Fruit fly (Drosophila melanogaster) whole organism, embryonic: Measurements from ENCODE around the gene ND-MNLL.
A peak's percentile ranks its signal among the peaks of the same experiment; 100 is the strongest.

Experiments used
- Asciz ChIP-seq: fragments of 200-800 bp; sonication (Bioruptor generic); optimal IDR thresholded peaks from 2 replicates; lab custom pipeline; 2017; ENCODE audit warnings: missing biosample characterization, mild to moderate bottlenecking, missing genetic modification characterization, missing genetic modification reagents
- CG10321 ChIP-seq: fragments of 200-800 bp; sonication (Bioruptor generic); IDR thresholded peaks from 2 replicates; pipeline ENCODE4 v1.3.6; 2022; ENCODE audit warnings: missing biosample characterization, missing genetic modification characterization
- CG10979 ChIP-seq: fragments of 200-800 bp; sonication (Bioruptor generic); optimal IDR thresholded peaks from 2 replicates; lab custom pipeline; 2018; ENCODE audit warnings: missing biosample characterization, mild to moderate bottlenecking, missing genetic modification characterization, moderate library complexity
- CG12942 ChIP-seq: fragments of 200-800 bp; sonication (Bioruptor generic); optimal IDR thresholded peaks from 3 replicates; lab custom pipeline; 2016; ENCODE audit warnings: missing biosample characterization, missing genetic modification characterization
- CG14667 ChIP-seq: fragments of 200-800 bp; sonication (Bioruptor generic); IDR thresholded peaks from 2 replicates; pipeline ENCODE4 v1.3.6; 2022; ENCODE audit warnings: missing biosample characterization, missing genetic modification characterization
- CG1529 ChIP-seq: fragments of 200-800 bp; sonication (Bioruptor generic); optimal IDR thresholded peaks from 3 replicates; lab custom pipeline; 2018; ENCODE audit warnings: missing biosample characterization, missing genetic modification characterization
- CG17186 ChIP-seq: fragments of 200-800 bp; sonication (Bioruptor generic); optimal IDR thresholded peaks from 3 replicates; lab custom pipeline; 2017; ENCODE audit warnings: missing biosample characterization, missing genetic modification reagents, missing genetic modification characterization
- CG17328 ChIP-seq: fragments of 200-800 bp; sonication (Bioruptor generic); IDR thresholded peaks from 2 replicates; pipeline ENCODE4 v1.3.6; 2022; ENCODE audit warnings: missing biosample characterization, missing genetic modification characterization
- CG17385 ChIP-seq: fragments of 200-800 bp; sonication (Bioruptor generic); optimal IDR thresholded peaks from 3 replicates; lab custom pipeline; 2018; ENCODE audit warnings: missing biosample characterization, mild to moderate bottlenecking, missing genetic modification characterization
- CG17829 ChIP-seq: fragments of 200-800 bp; optimal IDR thresholded peaks from 2 replicates; lab custom pipeline; 2019; ENCODE audit warnings: missing biosample characterization, mild to moderate bottlenecking, missing genetic modification characterization, moderate library complexity
- CG30020 ChIP-seq: fragments of 200-800 bp; optimal IDR thresholded peaks from 2 replicates; lab custom pipeline; 2019; ENCODE audit warnings: missing biosample characterization, mild to moderate bottlenecking, missing genetic modification characterization, moderate library complexity
- CG31224 ChIP-seq: fragments of 200-800 bp; sonication (Bioruptor generic); IDR thresholded peaks from 2 replicates; pipeline ENCODE4 v1.3.6; 2022; ENCODE audit warnings: missing biosample characterization, missing genetic modification characterization
- CG31365 ChIP-seq: fragments of 200-800 bp; sonication (Bioruptor generic); optimal IDR thresholded peaks from 2 replicates; lab custom pipeline; 2018; ENCODE audit warnings: missing biosample characterization, mild to moderate bottlenecking, missing genetic modification characterization
- CG3281 ChIP-seq: fragments of 200-800 bp; sonication (Bioruptor generic); optimal IDR thresholded peaks from 3 replicates; lab custom pipeline; 2017; ENCODE audit warnings: missing biosample characterization, mild to moderate bottlenecking, missing genetic modification characterization
- CG7745 ChIP-seq: fragments of 200-800 bp; sonication (Bioruptor generic); optimal IDR thresholded peaks from 2 replicates; lab custom pipeline; 2018; ENCODE audit warnings: missing biosample characterization, mild to moderate bottlenecking, missing genetic modification characterization, moderate library complexity
- CG7987 ChIP-seq: fragments of 200-800 bp; sonication (Bioruptor generic); optimal IDR thresholded peaks from 2 replicates; lab custom pipeline; 2018; ENCODE audit warnings: missing biosample characterization, mild to moderate bottlenecking, missing genetic modification characterization, moderate library complexity
- CG8089 ChIP-seq: fragments of 200-800 bp; sonication (Bioruptor generic); optimal IDR thresholded peaks from 3 replicates; lab custom pipeline; 2016; ENCODE audit warnings: missing biosample characterization, missing genetic modification characterization
- CG8388 ChIP-seq: fragments of 200-800 bp; sonication (Bioruptor generic); optimal IDR thresholded peaks from 2 replicates; lab custom pipeline; 2019; ENCODE audit warnings: missing biosample characterization, mild to moderate bottlenecking, missing genetic modification characterization, moderate library complexity
- CG8478 ChIP-seq: fragments of >200 bp; optimal IDR thresholded peaks from 2 replicates; lab custom pipeline; 2018
- CG9876 ChIP-seq: fragments of 200-800 bp; sonication (Bioruptor generic); optimal IDR thresholded peaks from 2 replicates; lab custom pipeline; 2016; ENCODE audit warnings: missing biosample characterization, missing genetic modification characterization
- Dp ChIP-seq: fragments of 200-800 bp; sonication (Bioruptor generic); optimal IDR thresholded peaks from 2 replicates; lab custom pipeline; 2018; ENCODE audit warnings: missing biosample characterization, mild to moderate bottlenecking, missing genetic modification characterization, moderate library complexity
- Ets65A ChIP-seq: fragments of 200-800 bp; sonication (Bioruptor generic); peaks from one replicate; lab custom pipeline; 2016; ENCODE audit warnings: missing biosample characterization, missing genetic modification characterization
- Hey ChIP-seq: fragments of 200-800 bp; sonication (Bioruptor generic); optimal IDR thresholded peaks from 3 replicates; lab custom pipeline; 2018; ENCODE audit warnings: missing biosample characterization, mild to moderate bottlenecking, missing genetic modification characterization
- Kr ChIP-seq: fragments of 200-800 bp; sonication (Bioruptor generic); optimal IDR thresholded peaks from 2 replicates; lab custom pipeline; 2017; ENCODE audit warnings: missing biosample characterization, mild to moderate bottlenecking, missing genetic modification characterization
- PHDP ChIP-seq: fragments of 200-800 bp; sonication (Bioruptor generic); optimal IDR thresholded peaks from 3 replicates; lab custom pipeline; 2018; ENCODE audit warnings: missing biosample characterization, mild to moderate bottlenecking, missing genetic modification characterization, moderate library complexity
- Pdp1 ChIP-seq, 2 experiments: fragments of 200-800 bp; sonication (Bioruptor generic); optimal IDR thresholded peaks; 3 replicates each; lab custom pipeline; 2016; ENCODE audit warnings: missing biosample characterization in 2 of 2, missing genetic modification characterization in 2 of 2, mild to moderate bottlenecking in 1 of 2, moderate library complexity in 1 of 2
- Tbp ChIP-seq: fragments of >200 bp; optimal IDR thresholded peaks from 2 replicates; lab custom pipeline; 2018; ENCODE audit warnings: missing biosample characterization, missing genetic modification characterization
- Xbp1 ChIP-seq: fragments of 200-800 bp; sonication (Bioruptor generic); optimal IDR thresholded peaks from 3 replicates; lab custom pipeline; 2016; ENCODE audit warnings: missing biosample characterization, mild to moderate bottlenecking, missing genetic modification characterization
- aop ChIP-seq: fragments of 200-800 bp; sonication (Bioruptor generic); IDR thresholded peaks from 2 replicates; pipeline ENCODE4 v1.3.6; 2022; ENCODE audit warnings: missing biosample characterization, missing genetic modification characterization
- bbx ChIP-seq: fragments of 200-800 bp; sonication (Bioruptor generic); IDR thresholded peaks from 2 replicates; pipeline ENCODE4 v1.3.6; 2022; ENCODE audit warnings: missing biosample characterization, missing genetic modification characterization; ENCODE audit not compliant: partially characterized antibody
- chn ChIP-seq: fragments of 200-800 bp; sonication (Bioruptor generic); optimal IDR thresholded peaks from 2 replicates; lab custom pipeline; 2016; ENCODE audit warnings: missing biosample characterization, missing genetic modification characterization
- cwo ChIP-seq: fragments of 200-800 bp; sonication (Bioruptor generic); optimal IDR thresholded peaks from 3 replicates; lab custom pipeline; 2017; ENCODE audit warnings: missing biosample characterization, missing genetic modification characterization, mild to moderate bottlenecking, moderate library complexity, missing genetic modification reagents
- dan ChIP-seq: fragments of 200-800 bp; sonication (Bioruptor generic); IDR thresholded peaks from 2 replicates; pipeline ENCODE4 v1.3.6; 2022; ENCODE audit warnings: missing biosample characterization, missing genetic modification characterization
- danr ChIP-seq: fragments of 200-800 bp; sonication (Bioruptor generic); IDR thresholded peaks from 2 replicates; pipeline ENCODE4 v1.3.6; 2022; ENCODE audit warnings: missing biosample characterization, missing genetic modification characterization
- disco-r ChIP-seq: fragments of 200-800 bp; sonication (Bioruptor generic); optimal IDR thresholded peaks from 2 replicates; lab custom pipeline; 2016; ENCODE audit warnings: missing biosample characterization, missing genetic modification characterization
- gsb ChIP-seq: fragments of 200-800 bp; sonication (Bioruptor generic); IDR thresholded peaks from 2 replicates; pipeline ENCODE4 v1.3.6; 2022; ENCODE audit warnings: missing biosample characterization, missing genetic modification characterization
- gsb-n ChIP-seq: fragments of 200-800 bp; sonication (Bioruptor generic); optimal IDR thresholded peaks from 3 replicates; lab custom pipeline; 2018; ENCODE audit warnings: missing biosample characterization, mild to moderate bottlenecking, missing genetic modification characterization
- her ChIP-seq: fragments of 200-800 bp; sonication (Bioruptor generic); optimal IDR thresholded peaks from 2 replicates; lab custom pipeline; 2016; ENCODE audit warnings: missing biosample characterization, missing genetic modification characterization
- jing ChIP-seq: fragments of 200-800 bp; sonication (Bioruptor generic); optimal IDR thresholded peaks from 2 replicates; lab custom pipeline; 2018; ENCODE audit warnings: missing biosample characterization, mild to moderate bottlenecking, missing genetic modification characterization
- kay ChIP-seq: fragments of 200-800 bp; sonication (Bioruptor generic); optimal IDR thresholded peaks from 2 replicates; lab custom pipeline; 2016; ENCODE audit warnings: missing biosample characterization, missing genetic modification characterization
- nau ChIP-seq: fragments of 200-800 bp; sonication (Bioruptor generic); optimal IDR thresholded peaks from 3 replicates; lab custom pipeline; 2017; ENCODE audit warnings: missing biosample characterization, mild to moderate bottlenecking, missing genetic modification characterization, missing genetic modification reagents
- org-1 ChIP-seq: fragments of 200-800 bp; sonication (Bioruptor generic); optimal IDR thresholded peaks from 2 replicates; lab custom pipeline; 2017; ENCODE audit warnings: missing biosample characterization, missing genetic modification characterization
- pzg ChIP-seq: fragments of 200-800 bp; sonication (Bioruptor generic); optimal IDR thresholded peaks from 3 replicates; lab custom pipeline; 2018; ENCODE audit warnings: missing biosample characterization, mild to moderate bottlenecking, missing genetic modification characterization, moderate library complexity
- sens ChIP-seq: fragments of 200-800 bp; sonication (Bioruptor generic); peaks from one replicate; lab custom pipeline; 2016; ENCODE audit warnings: missing biosample characterization, missing genetic modification characterization
- sens-2 ChIP-seq: fragments of 200-800 bp; sonication (Bioruptor generic); IDR thresholded peaks from 2 replicates; pipeline ENCODE4 v1.3.6; 2022; ENCODE audit warnings: missing biosample characterization, missing genetic modification characterization
- seq ChIP-seq: fragments of 200-800 bp; sonication (Bioruptor generic); IDR thresholded peaks from 2 replicates; pipeline ENCODE4 v1.3.6; 2022; ENCODE audit warnings: missing biosample characterization, missing genetic modification characterization
- sim ChIP-seq: fragments of 200-800 bp; sonication (Bioruptor generic); IDR thresholded peaks from 2 replicates; pipeline ENCODE4 v1.3.6; 2022; ENCODE audit warnings: missing biosample characterization, missing genetic modification characterization
- tgo ChIP-seq: fragments of 200-800 bp; sonication (Bioruptor generic); IDR thresholded peaks from 3 replicates; pipeline ENCODE4 v1.3.6; 2022; ENCODE audit warnings: missing biosample characterization, missing genetic modification characterization
- tna ChIP-seq: fragments of 200-800 bp; sonication (Bioruptor generic); IDR thresholded peaks from 2 replicates; pipeline ENCODE4 v1.3.6; 2022; ENCODE audit warnings: missing biosample characterization, missing genetic modification characterization; ENCODE audit not compliant: partially characterized antibody
- tx ChIP-seq: fragments of 200-800 bp; sonication (Bioruptor generic); optimal IDR thresholded peaks from 2 replicates; lab custom pipeline; 2016; ENCODE audit warnings: missing biosample characterization, missing genetic modification characterization
- z ChIP-seq: fragments of 200-800 bp; sonication (Bioruptor generic); IDR thresholded peaks from 3 replicates; pipeline ENCODE4 v1.3.6; 2022; ENCODE audit warnings: missing biosample characterization, missing genetic modification characterization
- zen ChIP-seq: fragments of 200-800 bp; sonication (Bioruptor generic); optimal IDR thresholded peaks from 3 replicates; lab custom pipeline; 2018; ENCODE audit warnings: missing biosample characterization, mild to moderate bottlenecking, missing genetic modification characterization, moderate library complexity
- zf30C ChIP-seq: fragments of 200-800 bp; sonication (Bioruptor generic); optimal IDR thresholded peaks from 3 replicates; lab custom pipeline; 2018; ENCODE audit warnings: missing biosample characterization, mild to moderate bottlenecking, missing genetic modification characterization

Gene ND-MNLL

DNA sequence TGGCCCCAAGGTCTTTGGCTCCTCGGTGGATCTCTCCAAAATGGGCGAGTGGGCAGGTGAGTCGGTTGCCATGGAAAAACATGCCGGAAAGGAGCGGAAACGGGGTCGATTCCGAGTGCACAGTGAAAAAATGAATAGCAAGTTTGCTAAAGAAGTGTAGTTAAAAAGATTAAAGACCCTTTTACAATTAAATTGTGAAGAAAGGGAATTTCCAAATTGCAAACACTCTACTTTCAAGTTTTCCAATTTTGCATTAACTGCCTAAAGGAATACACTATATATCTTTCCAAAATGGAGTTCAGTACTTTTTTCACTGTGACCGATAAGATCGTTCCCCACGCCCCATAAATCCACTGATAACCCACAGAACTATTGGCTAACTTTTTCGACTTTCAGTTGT, 15.9 kb upstream of the ND-MNLL start (continued):
- TF ChIP-seq PHDP (tag; lab: Kevin White, UChicago) = peak; percentile 46
- no peak for TF ChIP-seq disco-r (GFP tag; lab: Kevin White, UChicago)
- TF ChIP-seq Tbp (GFP tag; lab: Kevin White, UChicago) = no peak
- TF ChIP-seq zen (tag; lab: Kevin White, UChicago) = no peak
- TF ChIP-seq her = no peak
- TF ChIP-seq CG17186 (GFP tag; lab: Kevin White, UChicago) = no peak
- peak; percentile 74 for TF ChIP-seq sens (GFP tag; lab: Kevin White, UChicago)
- no peak for TF ChIP-seq Kr (GFP tag; lab: Kevin White, UChicago)
- TF ChIP-seq Xbp1 (GFP tag; lab: Kevin White, UChicago) = peak; percentile 9
- no peak for TF ChIP-seq chn (GFP tag; lab: Kevin White, UChicago)
- no peak for TF ChIP-seq CG8388 (GFP tag; lab: Kevin White, UChicago)
- TF ChIP-seq danr (GFP tag; lab: Robert Waterston, UW) = no peak
- no peak for TF ChIP-seq CG12942 (GFP tag; lab: Kevin White, UChicago)
- peak; percentile 37; the same call in 1 of the 2 replicates for TF ChIP-seq seq (GFP tag; lab: Robert Waterston, UW)
- peak; percentile 14 for TF ChIP-seq cwo (GFP tag; lab: Kevin White, UChicago)
- no peak for TF ChIP-seq sens-2 (GFP tag; lab: Robert Waterston, UW)
- TF ChIP-seq CG14667 (GFP tag; lab: Robert Waterston, UW) = no peak
- no peak for TF ChIP-seq CG1529 (GFP tag; lab: Kevin White, UChicago)
- TF ChIP-seq CG10321 (GFP tag; lab: Robert Waterston, UW) = no peak
- no peak for TF ChIP-seq bbx (GFP tag; lab: Robert Waterston, UW)
- no peak for TF ChIP-seq tx
- no peak for TF ChIP-seq kay (GFP tag; lab: Kevin White, UChicago)
- no peak for TF ChIP-seq tna (GFP tag; lab: Robert Waterston, UW)
- peak; percentile 16 for TF ChIP-seq CG10979
- TF ChIP-seq CG3281 (GFP tag; lab: Kevin White, UChicago) = peak; percentile 14
- no peak for TF ChIP-seq Ets65A (GFP tag; lab: Kevin White, UChicago)
- no peak for TF ChIP-seq CG17328 (GFP tag; lab: Robert Waterston, UW)
- no peak for TF ChIP-seq CG9876 (GFP tag; lab: Kevin White, UChicago)
- no peak for TF ChIP-seq tgo
- no peak for TF ChIP-seq org-1
- no peak for TF ChIP-seq pzg (GFP tag; lab: Kevin White, UChicago)
- TF ChIP-seq Asciz (GFP tag; lab: Kevin White, UChicago) = no peak
- TF ChIP-seq zf30C (GFP tag; lab: Kevin White, UChicago) = peak; percentile 18
- no peak for TF ChIP-seq sim (GFP tag; lab: Robert Waterston, UW)
- no peak for TF ChIP-seq CG31365 (tag; lab: Kevin White, UChicago)
- no peak for TF ChIP-seq CG8478
- TF ChIP-seq CG17385 (GFP tag; lab: Kevin White, UChicago) = peak; percentile 5
- TF ChIP-seq Pdp1 (GFP tag; optimal IDR thresholded peaks at IDR 0.05; lab: Kevin White, UChicago) = peak in 1 of 2 experiments; percentile 9
- TF ChIP-seq CG8089 (GFP tag; lab: Kevin White, UChicago) = no peak
- TF ChIP-seq CG30020 (tag; lab: Kevin White, UChicago) = no peak
- no peak for TF ChIP-seq CG31224
- TF ChIP-seq gsb = no peak
- TF ChIP-seq gsb-n (tag; lab: Kevin White, UChicago) = no peak
- TF ChIP-seq Hey (tag; lab: Kevin White, UChicago) = no peak
- TF ChIP-seq Dp = no peak
- no peak for TF ChIP-seq CG17829
- no peak for TF ChIP-seq nau (GFP tag; lab: Kevin White, UChicago)
- no peak for TF ChIP-seq dan (GFP tag; lab: Robert Waterston, UW)
- TF ChIP-seq z (GFP tag; lab: Robert Waterston, UW) = no peak
- no peak for TF ChIP-seq aop (GFP tag; lab: Robert Waterston, UW)
- TF ChIP-seq CG7987 (GFP tag; lab: Kevin White, UChicago) = no peak
- no peak for TF ChIP-seq jing (GFP tag; lab: Kevin White, UChicago)
- TF ChIP-seq CG7745 (tag; lab: Kevin White, UChicago) = no peak
